Fruit fly (Drosophila melanogaster): ENCODE data around the gene Zip99C.

The Zip99C gene

DNA sequence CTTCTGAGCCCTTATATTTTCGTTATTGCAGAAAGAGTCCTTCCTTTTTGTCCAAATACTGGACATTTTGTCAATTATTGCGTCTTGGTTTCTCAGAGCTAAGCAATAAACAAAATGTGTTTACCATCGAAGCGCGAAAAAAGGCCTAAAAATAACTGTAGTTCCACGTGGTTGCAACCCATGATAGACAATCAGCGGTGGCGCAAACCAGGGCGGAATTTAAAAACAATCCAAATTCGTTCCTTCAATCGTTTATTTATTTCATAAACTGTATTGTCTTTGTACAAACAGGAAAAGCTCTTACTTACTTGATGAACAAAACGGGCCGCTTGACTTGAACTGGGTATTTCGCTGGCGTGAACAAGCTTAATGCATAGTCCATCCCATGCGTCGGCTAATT is 9.9 kb downstream of the Zip99C start, which contains the start of gene CG7824 (continued):
- 0 out of 3 replicates have a peak, but pooled peaks have one; percentile 22 for TF ChIP-seq CG6791 (GFP tag; IDR thresholded peaks at IDR 0.05; ENCODE audit: partially characterized antibody)
- TF ChIP-seq CG8290 (GFP tag; optimal IDR thresholded peaks at IDR 0.05): no peak
- no peak for TF ChIP-seq CG8290 (tag; optimal IDR thresholded peaks at IDR 0.05)
- no peak for TF ChIP-seq CG10959 (GFP tag; IDR thresholded peaks at IDR 0.05)
- peak; percentile 69 for TF ChIP-seq pita (GFP tag; optimal IDR thresholded peaks at IDR 0.05)
- TF ChIP-seq Dref (GFP tag; IDR thresholded peaks at IDR 0.05): peak; percentile 51
- TF ChIP-seq CG11247 (GFP tag; IDR thresholded peaks at IDR 0.05): no peak
- peak; percentile 46 for TF ChIP-seq trem (tag; optimal IDR thresholded peaks at IDR 0.05)
- no peak for TF ChIP-seq D19A (tag; optimal IDR thresholded peaks at IDR 0.05)
- no peak for TF ChIP-seq crol (GFP tag; IDR thresholded peaks at IDR 0.05)
- TF ChIP-seq Mad (GFP tag; optimal IDR thresholded peaks at IDR 0.05): no peak
- TF ChIP-seq CG16815 (GFP tag; optimal IDR thresholded peaks at IDR 0.05): no peak
- peak; percentile 51 for TF ChIP-seq CG8388 (GFP tag; optimal IDR thresholded peaks at IDR 0.05)
- peak; percentile 31 for TF ChIP-seq bigmax (GFP tag; optimal IDR thresholded peaks at IDR 0.05)
- no peak for TF ChIP-seq CG11085 (GFP tag; IDR thresholded peaks at IDR 0.05)
- peak; percentile 17; the same call in 1 of the 2 replicates for TF ChIP-seq CG13287 (GFP tag; IDR thresholded peaks at IDR 0.05; ENCODE audit: partially characterized antibody)
- no peak for TF ChIP-seq C15 (GFP tag; IDR thresholded peaks at IDR 0.05)
- TF ChIP-seq Sry-δ (GFP tag; optimal IDR thresholded peaks at IDR 0.05): peak; percentile 31
- no peak for TF ChIP-seq en (GFP tag; optimal IDR thresholded peaks at IDR 0.05)
- TF ChIP-seq CG12219 (GFP tag; optimal IDR thresholded peaks at IDR 0.05): no peak
- TF ChIP-seq CG2116 (GFP tag; optimal IDR thresholded peaks at IDR 0.05): peak; percentile 40
- no peak for TF ChIP-seq CG30431 (GFP tag; optimal IDR thresholded peaks at IDR 0.05)
- no peak for TF ChIP-seq CG33557 (GFP tag; optimal IDR thresholded peaks at IDR 0.05)
- no peak for TF ChIP-seq H15 (GFP tag; IDR thresholded peaks at IDR 0.05)
- TF ChIP-seq Opbp (GFP tag; IDR thresholded peaks at IDR 0.05; ENCODE audit: partially characterized antibody): no peak
- peak; percentile 75 for TF ChIP-seq Myb (GFP tag; optimal IDR thresholded peaks at IDR 0.05)
- TF ChIP-seq cwo (GFP tag; optimal IDR thresholded peaks at IDR 0.05): no peak
- peak; percentile 22 for TF ChIP-seq stwl (tag; optimal IDR thresholded peaks at IDR 0.05)
- no peak for TF ChIP-seq oc (tag; optimal IDR thresholded peaks at IDR 0.05)
- TF ChIP-seq CG17361 (GFP tag; IDR thresholded peaks at IDR 0.05): no peak
- peak; percentile 34 for TF ChIP-seq ewg (GFP tag; optimal IDR thresholded peaks at IDR 0.05)
- no peak for TF ChIP-seq CG2129 (GFP tag; IDR thresholded peaks at IDR 0.05; ENCODE audit: partially characterized antibody)
- no peak for TF ChIP-seq CG8478 (optimal IDR thresholded peaks at IDR 0.05)
- TF ChIP-seq Drgx (GFP tag; IDR thresholded peaks at IDR 0.05): no peak
- TF ChIP-seq row (GFP tag; IDR thresholded peaks at IDR 0.05): 0 out of 3 replicates have a peak, but pooled peaks have one; percentile 20
- 0 out of 2 replicates have a peak, but pooled peaks have one; percentile 8 for TF ChIP-seq Rfx (GFP tag; IDR thresholded peaks at IDR 0.05)
- peak; percentile 13 for TF ChIP-seq zen (tag; optimal IDR thresholded peaks at IDR 0.05)
- no peak for TF ChIP-seq HLHmδ (GFP tag; optimal IDR thresholded peaks at IDR 0.05)
- TF ChIP-seq CG15479 (GFP tag; optimal IDR thresholded peaks at IDR 0.05): no peak
- TF ChIP-seq CG17186 (GFP tag; optimal IDR thresholded peaks at IDR 0.05): peak; percentile 21
- TF ChIP-seq CG1529 (GFP tag; optimal IDR thresholded peaks at IDR 0.05): no peak
- TF ChIP-seq Xbp1 (GFP tag; optimal IDR thresholded peaks at IDR 0.05): no peak
- TF ChIP-seq CG1792 (GFP tag; optimal IDR thresholded peaks at IDR 0.05): no peak
- no peak for TF ChIP-seq PHDP (tag; optimal IDR thresholded peaks at IDR 0.05)
- no peak for TF ChIP-seq al (GFP tag; IDR thresholded peaks at IDR 0.05)
- no peak for TF ChIP-seq CG10979 (tag; optimal IDR thresholded peaks at IDR 0.05)
- TF ChIP-seq dimm (GFP tag; IDR thresholded peaks at IDR 0.05): no peak
- no peak for TF ChIP-seq tx (GFP tag; optimal IDR thresholded peaks at IDR 0.05)
- TF ChIP-seq zfh1 (GFP tag; IDR thresholded peaks at IDR 0.05): no peak
- no peak for TF ChIP-seq Nf-YC (tag; optimal IDR thresholded peaks at IDR 0.05)
- TF ChIP-seq org-1 (GFP tag; optimal IDR thresholded peaks at IDR 0.05): no peak

All from whole organism, embryonic.